Worm (Caenorhabditis elegans) whole organism, L1 larva: ENCODE measurements around the gene his-4.
A peak's percentile ranks its signal among the peaks of the same experiment; 100 is the strongest.

ENCODE experiments used
- C04F5.9 ChIP-seq: sonication (generic microtip); optimal IDR thresholded peaks from 2 replicates; lab custom pipeline; 2016; ENCODE audit warnings: missing genetic modification characterization, missing compliant biosample characterization
- C16A3.4 ChIP-seq: fragments of 150-350 bp; optimal IDR thresholded peaks from 2 replicates; lab custom pipeline; 2014; ENCODE audit warnings: missing biosample characterization, missing genetic modification characterization
- C34B4.2 ChIP-seq: sonication (generic microtip); optimal IDR thresholded peaks from 2 replicates; lab custom pipeline; 2017; ENCODE audit warnings: mild to moderate bottlenecking, missing genetic modification characterization, missing compliant biosample characterization
- aha-1 ChIP-seq: fragments of 150-350 bp; optimal IDR thresholded peaks from 2 replicates; lab custom pipeline; 2014; ENCODE audit warnings: missing biosample characterization, missing genetic modification characterization
- aly-2 ChIP-seq: fragments of 150-350 bp; optimal IDR thresholded peaks from 2 replicates; lab custom pipeline; 2014; ENCODE audit warnings: missing biosample characterization, missing genetic modification characterization
- ceh-8 ChIP-seq: fragments of 200-800 bp; sonication (Bioruptor generic); optimal IDR thresholded peaks from 2 replicates; lab custom pipeline; 2018; ENCODE audit warnings: mild to moderate bottlenecking, missing genetic modification characterization, moderate library complexity, missing compliant biosample characterization
- ceh-88 ChIP-seq: fragments of 200-800 bp; sonication (Bioruptor generic); IDR thresholded peaks from 2 replicates; pipeline ENCODE4 v1.3.6; 2022; ENCODE audit warnings: missing genetic modification characterization, missing compliant biosample characterization
- ces-1 ChIP-seq: fragments of 150-350 bp; optimal IDR thresholded peaks from 2 replicates; lab custom pipeline; 2014; ENCODE audit warnings: missing biosample characterization, missing genetic modification reagents, missing genetic modification characterization
- dpl-1 ChIP-seq, 3 experiments: fragments of 150-350 bp in 2 of 3; sonication (generic microtip) in 1 of 3; optimal IDR thresholded peaks; 2 replicates each; lab custom pipeline; 2014 to 2017; ENCODE audit warnings: missing biosample characterization in 3 of 3, missing genetic modification characterization in 3 of 3, missing genetic modification reagents in 3 of 3
- dsc-1 ChIP-seq: sonication (generic microtip); optimal IDR thresholded peaks from 2 replicates; lab custom pipeline; 2016; ENCODE audit warnings: mild to moderate bottlenecking, missing genetic modification characterization, missing compliant biosample characterization
- efl-1 ChIP-seq, 4 experiments: fragments of 150-350 bp; optimal IDR thresholded peaks in 3 of 4; peaks in 1 of 4; 1 replicate in 1 of 4; 2 replicates in 3 of 4; lab custom pipeline; 2014; ENCODE audit warnings: missing biosample characterization in 2 of 4, missing genetic modification characterization in 2 of 4, missing genetic modification reagents in 2 of 4
- efl-3 ChIP-seq: fragments of 200-800 bp; sonication (Bioruptor generic); optimal IDR thresholded peaks from 2 replicates; lab custom pipeline; 2018; ENCODE audit warnings: mild to moderate bottlenecking, missing genetic modification characterization, missing compliant biosample characterization
- egl-13 ChIP-seq: sonication (generic microtip); optimal IDR thresholded peaks from 2 replicates; lab custom pipeline; 2016; ENCODE audit warnings: missing genotype, missing genetic modification reagents, missing genetic modification characterization, missing compliant biosample characterization
- egl-27 ChIP-seq, 2 experiments: fragments of 150-350 bp in 1 of 2; sonication (generic microtip); optimal IDR thresholded peaks; 3 replicates each; lab custom pipeline; 2017 to 2018; ENCODE audit warnings: missing biosample characterization in 2 of 2, missing genetic modification characterization in 2 of 2, missing genetic modification reagents in 2 of 2
- elt-2 ChIP-seq: sonication (generic microtip); optimal IDR thresholded peaks from 2 replicates; lab custom pipeline; 2016; ENCODE audit warnings: missing genetic modification characterization, mild to moderate bottlenecking, inconsistent platforms, missing compliant biosample characterization, missing genetic modification reagents
- elt-3 ChIP-seq, 6 experiments: fragments of 150-350 bp in 1 of 6; sonication (generic microtip); optimal IDR thresholded peaks; 2 replicates each; lab custom pipeline; 2017 to 2018; ENCODE audit warnings: missing biosample characterization in 6 of 6, missing genetic modification characterization in 6 of 6, inconsistent platforms in 1 of 6
- ets-5 ChIP-seq: fragments of 200-800 bp; sonication (Bioruptor generic); IDR thresholded peaks from 2 replicates; pipeline ENCODE4 v1.3.6; 2022; ENCODE audit warnings: missing genetic modification characterization, missing compliant biosample characterization
- hlh-4 ChIP-seq: sonication (generic microtip); optimal IDR thresholded peaks from 2 replicates; lab custom pipeline; 2016; ENCODE audit warnings: mild to moderate bottlenecking, missing genetic modification characterization, missing compliant biosample characterization
- isw-1 ChIP-seq: fragments of 200-800 bp; sonication (Bioruptor generic); IDR thresholded peaks from 2 replicates; pipeline ENCODE4 v1.3.6; 2022; ENCODE audit warnings: missing genetic modification characterization, missing compliant biosample characterization
- lin-13 ChIP-seq: fragments of 150-350 bp; optimal IDR thresholded peaks from 2 replicates; lab custom pipeline; 2014; ENCODE audit warnings: missing biosample characterization, missing genetic modification reagents, missing genetic modification characterization
- lin-14 ChIP-seq: fragments of 200-800 bp; sonication (Bioruptor generic); optimal IDR thresholded peaks from 2 replicates; lab custom pipeline; 2018; ENCODE audit warnings: mild to moderate bottlenecking, missing genetic modification characterization, moderate library complexity, missing compliant biosample characterization
- lin-39 ChIP-seq: fragments of 150-350 bp; optimal IDR thresholded peaks from 2 replicates; lab custom pipeline; 2014; ENCODE audit warnings: missing biosample characterization, missing genetic modification reagents, missing genetic modification characterization
- lir-3 ChIP-seq: sonication (generic microtip); optimal IDR thresholded peaks from 2 replicates; lab custom pipeline; 2016; ENCODE audit warnings: mild to moderate bottlenecking, missing genetic modification characterization, moderate library complexity, missing compliant biosample characterization; ENCODE audit not compliant: poor library complexity
- mab-9 ChIP-seq: fragments of 200-800 bp; sonication (Bioruptor generic); IDR thresholded peaks from 2 replicates; pipeline ENCODE4 v1.3.6; 2022; ENCODE audit warnings: missing genetic modification reagents, missing genetic modification characterization, missing compliant biosample characterization
- mdl-1 ChIP-seq, 2 experiments: fragments of 150-350 bp; optimal IDR thresholded peaks; 2 replicates each; lab custom pipeline; 2014 to 2017; ENCODE audit warnings: missing biosample characterization in 2 of 2, missing genetic modification characterization in 2 of 2, inconsistent platforms in 1 of 2
- mep-1 ChIP-seq: fragments of 150-350 bp; optimal IDR thresholded peaks from 2 replicates; lab custom pipeline; 2014; ENCODE audit warnings: missing biosample characterization, missing genetic modification characterization
- nhr-11 ChIP-seq: fragments of 150-350 bp; optimal IDR thresholded peaks from 2 replicates; lab custom pipeline; 2014; ENCODE audit warnings: missing biosample characterization, missing genetic modification characterization
- nhr-20 ChIP-seq: sonication (generic microtip); optimal IDR thresholded peaks from 2 replicates; lab custom pipeline; 2016; ENCODE audit warnings: mild to moderate bottlenecking, missing genetic modification characterization, missing compliant biosample characterization
- nhr-237 ChIP-seq: fragments of 150-350 bp; optimal IDR thresholded peaks from 2 replicates; lab custom pipeline; 2014; ENCODE audit warnings: missing biosample characterization, missing genetic modification characterization
- nhr-28 ChIP-seq: fragments of 150-350 bp; optimal IDR thresholded peaks from 2 replicates; lab custom pipeline; 2014; ENCODE audit warnings: missing biosample characterization, missing genetic modification characterization
- nhr-71 ChIP-seq: sonication (generic microtip); optimal IDR thresholded peaks from 2 replicates; lab custom pipeline; 2016; ENCODE audit warnings: mild to moderate bottlenecking, missing genetic modification characterization, moderate library complexity, missing compliant biosample characterization
- nhr-76 ChIP-seq: sonication (generic microtip); optimal IDR thresholded peaks from 2 replicates; lab custom pipeline; 2017; ENCODE audit warnings: missing biosample characterization, missing genetic modification characterization
- nhr-77 ChIP-seq: fragments of 150-350 bp; optimal IDR thresholded peaks from 2 replicates; lab custom pipeline; 2014; ENCODE audit warnings: missing biosample characterization, missing genetic modification characterization
- nhr-84 ChIP-seq: sonication (generic microtip); optimal IDR thresholded peaks from 2 replicates; lab custom pipeline; 2017; ENCODE audit warnings: missing biosample characterization, missing genetic modification characterization
- nhr-85 ChIP-seq: sonication (generic microtip); peaks from one replicate; lab custom pipeline; 2016; ENCODE audit warnings: missing genetic modification characterization, inconsistent platforms, missing compliant biosample characterization
- pax-3 ChIP-seq: fragments of 200-800 bp; sonication (Bioruptor generic); optimal IDR thresholded peaks from 2 replicates; lab custom pipeline; 2018; ENCODE audit warnings: mild to moderate bottlenecking, missing genetic modification characterization, moderate library complexity, missing compliant biosample characterization
- snpc-4 ChIP-seq: fragments of 150-350 bp; optimal IDR thresholded peaks from 2 replicates; lab custom pipeline; 2014; ENCODE audit warnings: missing biosample characterization, missing genetic modification characterization
- sox-4 ChIP-seq: sonication (generic microtip); optimal IDR thresholded peaks from 2 replicates; lab custom pipeline; 2016; ENCODE audit warnings: missing genetic modification characterization, missing compliant biosample characterization
- sptf-1 ChIP-seq: fragments of 150-350 bp; optimal IDR thresholded peaks from 2 replicates; lab custom pipeline; 2014; ENCODE audit warnings: missing biosample characterization, missing genetic modification characterization
- sup-37 ChIP-seq: fragments of 200-800 bp; sonication (Bioruptor generic); optimal IDR thresholded peaks from 2 replicates; lab custom pipeline; 2018; ENCODE audit warnings: mild to moderate bottlenecking, missing genetic modification characterization, missing compliant biosample characterization
- swsn-7 ChIP-seq: sonication (generic microtip); optimal IDR thresholded peaks from 2 replicates; lab custom pipeline; 2016; ENCODE audit warnings: missing genetic modification characterization, missing compliant biosample characterization
- unc-130 ChIP-seq: fragments of 150-350 bp; optimal IDR thresholded peaks from 2 replicates; lab custom pipeline; 2017; ENCODE audit warnings: missing biosample characterization, missing genetic modification characterization, inconsistent platforms
- unc-30 ChIP-seq: sonication (generic microtip); optimal IDR thresholded peaks from 2 replicates; lab custom pipeline; 2017; ENCODE audit warnings: missing biosample characterization, missing genetic modification characterization
- vab-15 ChIP-seq: sonication (generic microtip); optimal IDR thresholded peaks from 2 replicates; lab custom pipeline; 2017; ENCODE audit warnings: missing genotype, mild to moderate bottlenecking, missing genetic modification characterization, missing compliant biosample characterization
- xbp-1 ChIP-seq: sonication (generic microtip); optimal IDR thresholded peaks from 2 replicates; lab custom pipeline; 2016; ENCODE audit warnings: missing genetic modification characterization, missing compliant biosample characterization
- ztf-11 ChIP-seq, 2 experiments: sonication (generic microtip); optimal IDR thresholded peaks; 2 replicates each; lab custom pipeline; 2016 to 2017; ENCODE audit warnings: missing genetic modification characterization in 2 of 2, missing biosample characterization in 1 of 2, missing compliant biosample characterization in 1 of 2
- ztf-4 ChIP-seq: fragments of 150-350 bp; optimal IDR thresholded peaks from 2 replicates; lab custom pipeline; 2014; ENCODE audit warnings: missing biosample characterization, missing genetic modification characterization

his-4 gene

ce11 chrV:16022600-16022999, 17.7 kb downstream of the his-4 start (continued):
- peak; percentile 92 to 95 for TF ChIP-seq efl-1 (optimal IDR thresholded peaks at IDR 0.05; lab: Kevin White, UChicago)
- TF ChIP-seq efl-1 (GFP tag; optimal IDR thresholded peaks at IDR 0.05 in 1 of 2; lab: Kevin White, UChicago) = peak; percentile 92 to 99
- peak; percentile 51 for TF ChIP-seq sox-4 (tag; lab: Kevin White, UChicago)
- peak; percentile 82 to 91 (median 88) for TF ChIP-seq dpl-1 (GFP tag; optimal IDR thresholded peaks at IDR 0.05; lab: Kevin White, UChicago)
- no peak for TF ChIP-seq sptf-1
- no peak for TF ChIP-seq lin-14
- TF ChIP-seq aha-1 = no peak
- no peak for TF ChIP-seq ces-1 (GFP tag; lab: Kevin White, UChicago)
- no peak for TF ChIP-seq sup-37 (GFP tag; lab: Kevin White, UChicago)
- TF ChIP-seq nhr-20 (tag; lab: Kevin White, UChicago) = peak; percentile 56
- peak; percentile 40 for TF ChIP-seq pax-3 (tag; lab: Kevin White, UChicago)
- TF ChIP-seq mab-9 = no peak
- no peak for TF ChIP-seq egl-27 (tag; optimal IDR thresholded peaks at IDR 0.05; lab: Kevin White, UChicago)
- TF ChIP-seq snpc-4 (tag; lab: Kevin White, UChicago) = peak; percentile 68
- no peak for TF ChIP-seq ceh-8 (GFP tag; lab: Kevin White, UChicago)
- no peak for TF ChIP-seq nhr-84 (tag; lab: Kevin White, UChicago)
- peak; percentile 55 for TF ChIP-seq xbp-1 (tag; lab: Kevin White, UChicago)
- no peak for TF ChIP-seq ceh-88
- no peak for TF ChIP-seq egl-13 (tag; lab: Kevin White, UChicago)
- no peak for TF ChIP-seq C04F5.9 (tag; lab: Kevin White, UChicago)
- TF ChIP-seq ztf-11 (tag; optimal IDR thresholded peaks at IDR 0.05; lab: Kevin White, UChicago) = peak in 1 of 2 experiments; percentile 82
- TF ChIP-seq elt-3 (tag; optimal IDR thresholded peaks at IDR 0.05; lab: Kevin White, UChicago) = no peak
- TF ChIP-seq mep-1 (tag; lab: Kevin White, UChicago) = no peak
- no peak for TF ChIP-seq nhr-77
- TF ChIP-seq nhr-237 = no peak
- TF ChIP-seq nhr-76 (tag; lab: Kevin White, UChicago) = no peak
- TF ChIP-seq lin-13 (GFP tag; lab: Kevin White, UChicago) = no peak
- peak; percentile 1 for TF ChIP-seq C16A3.4 (tag; lab: Kevin White, UChicago)
- peak; percentile 84 for TF ChIP-seq lir-3 (tag; lab: Kevin White, UChicago)
- no peak for TF ChIP-seq C34B4.2
- peak; percentile 52 for TF ChIP-seq dsc-1 (tag; lab: Kevin White, UChicago)
- no peak for TF ChIP-seq nhr-11
- TF ChIP-seq unc-130 (tag; lab: Kevin White, UChicago) = no peak
- peak; percentile 49 for TF ChIP-seq isw-1 (GFP tag; lab: Robert Waterston, UW)
- TF ChIP-seq elt-2 = peak; percentile 16
- TF ChIP-seq unc-30 = no peak
- peak; percentile 52 for TF ChIP-seq swsn-7 (tag; lab: Kevin White, UChicago)
- TF ChIP-seq nhr-85 (tag; lab: Kevin White, UChicago) = peak; percentile 76
- no peak for TF ChIP-seq ztf-4 (tag; lab: Kevin White, UChicago)
- no peak for TF ChIP-seq nhr-28
- TF ChIP-seq aly-2 (tag; lab: Kevin White, UChicago) = no peak
- TF ChIP-seq efl-3 (GFP tag; lab: Kevin White, UChicago) = no peak
- no peak for TF ChIP-seq mdl-1 (tag; optimal IDR thresholded peaks at IDR 0.05; lab: Kevin White, UChicago)

ce11 chrV:16020042-16020441, 20.3 kb downstream of the his-4 start, which contains the start of gene srx-44:
Gene srx-44, plus strand, starts transcription at chrV:16020342.
- TF ChIP-seq egl-27 (tag; optimal IDR thresholded peaks at IDR 0.05; lab: Kevin White, UChicago) (no peak), nhr-11 (no peak), nhr-28 (no peak), ceh-8 (GFP tag; lab: Kevin White, UChicago) (no peak), nhr-71 (tag; lab: Kevin White, UChicago) (no peak), hlh-4 (no peak), nhr-20 (tag; lab: Kevin White, UChicago) (no peak), sup-37 (GFP tag; lab: Kevin White, UChicago) (no peak), isw-1 (GFP tag; lab: Robert Waterston, UW) (no peak), lin-39 (no peak), vab-15 (tag; lab: Kevin White, UChicago) (no peak), elt-3 (tag; optimal IDR thresholded peaks at IDR 0.05; lab: Kevin White, UChicago) (no peak), xbp-1 (tag; lab: Kevin White, UChicago) (no peak), ets-5 (GFP tag; lab: Robert Waterston, UW) (no peak), pax-3 (tag; lab: Kevin White, UChicago) (no peak), nhr-77 (no peak)
